Worm (Caenorhabditis elegans): ENCODE measurements around the gene irld-2.
"Not testable (repeated sequence)": the region's sequence is repeated elsewhere in the genome, so short reads cannot be mapped to it uniquely, and the experiment has no call there.

irld-2 gene

ce11 chrX:13394971-13395370 is at the start of gene irld-2:
irld-2 (minus strand) TSS chrX:13395071.
- TF ChIP-seq flt-1 (GFP tag; IDR thresholded peaks at IDR 0.05) (no peak), tbx-37 (GFP tag; conservative IDR thresholded peaks at IDR 0.05) (no peak), sea-1 (GFP tag; conservative IDR thresholded peaks at IDR 0.05) (no peak), aly-1 (tag; optimal IDR thresholded peaks at IDR 0.05) (no peak), B0310.2 (tag; optimal IDR thresholded peaks at IDR 0.05) (no peak), F13C5.2 (tag; optimal IDR thresholded peaks at IDR 0.05) (no peak)

ce11 chrX:13444267-13444666 is 49.4 kb upstream of the irld-2 start:
- TF ChIP-seq ceh-36 (tag; optimal IDR thresholded peaks at IDR 0.05) (no peak), hmg-4 (GFP tag; optimal IDR thresholded peaks at IDR 0.05) (no peak), ets-7 (tag; optimal IDR thresholded peaks at IDR 0.05) (no peak), B0310.2 (tag; optimal IDR thresholded peaks at IDR 0.05) (no peak), aly-1 (tag; optimal IDR thresholded peaks at IDR 0.05) (no peak), ceh-13 (GFP tag; optimal IDR thresholded peaks at IDR 0.05) (no peak), tra-4 (tag; optimal IDR thresholded peaks at IDR 0.05) (no peak), tbx-37 (GFP tag; conservative IDR thresholded peaks at IDR 0.05) (no peak), tbx-11 (GFP tag; IDR thresholded peaks at IDR 0.05) (no peak), scrt-1 (GFP tag; IDR thresholded peaks at IDR 0.05) (no peak), hmbx-1 (tag; optimal IDR thresholded peaks at IDR 0.05) (no peak), pes-1 (GFP tag; IDR thresholded peaks at IDR 0.05) (no peak), F13C5.2 (tag; optimal IDR thresholded peaks at IDR 0.05) (no peak), ama-1 (optimal IDR thresholded peaks at IDR 0.05) (no peak), flt-1 (GFP tag; IDR thresholded peaks at IDR 0.05) (no peak), sea-1 (GFP tag; conservative IDR thresholded peaks at IDR 0.05) (no peak), hnd-1 (tag; optimal IDR thresholded peaks at IDR 0.05) (no peak)

- no peak for TF ChIP-seq B0310.2 (tag; optimal IDR thresholded peaks at IDR 0.05)
- no peak for TF ChIP-seq ama-1 (optimal IDR thresholded peaks at IDR 0.05)
- TF ChIP-seq hnd-1 (tag; optimal IDR thresholded peaks at IDR 0.05) = no peak
- TF ChIP-seq tbx-11 (GFP tag; IDR thresholded peaks at IDR 0.05) = no peak
- no peak for TF ChIP-seq tra-4 (tag; optimal IDR thresholded peaks at IDR 0.05)
- TF ChIP-seq pes-1 (GFP tag; IDR thresholded peaks at IDR 0.05) = no peak
- no peak for TF ChIP-seq ceh-36 (tag; optimal IDR thresholded peaks at IDR 0.05)
- no peak for TF ChIP-seq scrt-1 (GFP tag; IDR thresholded peaks at IDR 0.05)
- TF ChIP-seq flt-1 (GFP tag; IDR thresholded peaks at IDR 0.05) = no peak
- TF ChIP-seq hmbx-1 (tag; optimal IDR thresholded peaks at IDR 0.05) = no peak
- no peak for TF ChIP-seq ets-7 (tag; optimal IDR thresholded peaks at IDR 0.05)
- no peak for TF ChIP-seq sea-1 (GFP tag; conservative IDR thresholded peaks at IDR 0.05)
- no peak for TF ChIP-seq F13C5.2 (tag; optimal IDR thresholded peaks at IDR 0.05)
- no peak for TF ChIP-seq tbx-37 (GFP tag; conservative IDR thresholded peaks at IDR 0.05)
- TF ChIP-seq hmg-4 (GFP tag; optimal IDR thresholded peaks at IDR 0.05) = no peak
- no peak for TF ChIP-seq ceh-13 (GFP tag; optimal IDR thresholded peaks at IDR 0.05)
- no peak for TF ChIP-seq aly-1 (tag; optimal IDR thresholded peaks at IDR 0.05)
Measured at ce11 chrX:13443283-13443682, 48.4 kb upstream of the irld-2 start.

ce11 chrX:13442446-13442845 is 47.6 kb upstream of the irld-2 start:
- TF ChIP-seq hmbx-1 (tag; optimal IDR thresholded peaks at IDR 0.05) (no peak), pes-1 (GFP tag; IDR thresholded peaks at IDR 0.05) (no peak; the same call in 1 of the 2 replicates), ceh-36 (tag; optimal IDR thresholded peaks at IDR 0.05) (no peak), flt-1 (GFP tag; IDR thresholded peaks at IDR 0.05) (peak; percentile 32; the same call in 1 of the 2 replicates), aly-1 (tag; optimal IDR thresholded peaks at IDR 0.05) (no peak), ama-1 (optimal IDR thresholded peaks at IDR 0.05) (no peak), ets-7 (tag; optimal IDR thresholded peaks at IDR 0.05) (no peak), hnd-1 (tag; optimal IDR thresholded peaks at IDR 0.05) (no peak), ceh-13 (GFP tag; optimal IDR thresholded peaks at IDR 0.05) (no peak), scrt-1 (GFP tag; IDR thresholded peaks at IDR 0.05) (no peak), hmg-4 (GFP tag; optimal IDR thresholded peaks at IDR 0.05) (peak; percentile 22), B0310.2 (tag; optimal IDR thresholded peaks at IDR 0.05) (no peak), tra-4 (tag; optimal IDR thresholded peaks at IDR 0.05) (no peak), F13C5.2 (tag; optimal IDR thresholded peaks at IDR 0.05) (peak; percentile 55), sea-1 (GFP tag; conservative IDR thresholded peaks at IDR 0.05) (0 out of 2 replicates have a peak, but pooled peaks have one; percentile 41), tbx-11 (GFP tag; IDR thresholded peaks at IDR 0.05) (no peak), tbx-37 (GFP tag; conservative IDR thresholded peaks at IDR 0.05) (no peak; the same call in 1 of the 2 replicates)

- TF ChIP-seq ceh-36 (tag; optimal IDR thresholded peaks at IDR 0.05) = no peak
- TF ChIP-seq hmbx-1 (tag; optimal IDR thresholded peaks at IDR 0.05) = no peak
- no peak for TF ChIP-seq scrt-1 (GFP tag; IDR thresholded peaks at IDR 0.05)
- TF ChIP-seq tbx-11 (GFP tag; IDR thresholded peaks at IDR 0.05) = no peak
- TF ChIP-seq F13C5.2 (tag; optimal IDR thresholded peaks at IDR 0.05) = no peak
- no peak for TF ChIP-seq aly-1 (tag; optimal IDR thresholded peaks at IDR 0.05)
- TF ChIP-seq pes-1 (GFP tag; IDR thresholded peaks at IDR 0.05) = no peak
- no peak for TF ChIP-seq hmg-4 (GFP tag; optimal IDR thresholded peaks at IDR 0.05)
- TF ChIP-seq hnd-1 (tag; optimal IDR thresholded peaks at IDR 0.05) = no peak
- no peak for TF ChIP-seq sea-1 (GFP tag; conservative IDR thresholded peaks at IDR 0.05)
Measured at ce11 chrX:13435790-13436472, 41.1 kb upstream of the irld-2 start, which contains the start of gene jmjd-3.3. jmjd-3.3 (plus strand) TSS chrX:13436422.

- TF ChIP-seq scrt-1 (GFP tag; IDR thresholded peaks at IDR 0.05) (no peak), ceh-13 (GFP tag; optimal IDR thresholded peaks at IDR 0.05) (no peak), hnd-1 (tag; optimal IDR thresholded peaks at IDR 0.05) (no peak), hmbx-1 (tag; optimal IDR thresholded peaks at IDR 0.05) (no peak)
Measured at ce11 chrX:13435116-13435515, 40.2 kb upstream of the irld-2 start.

- not testable (repeated sequence) for TF ChIP-seq scrt-1 (GFP tag; IDR thresholded peaks at IDR 0.05); ceh-36 (tag; optimal IDR thresholded peaks at IDR 0.05); ets-7 (tag; optimal IDR thresholded peaks at IDR 0.05)
Measured at ce11 chrX:13431388-13431787, 36.5 kb upstream of the irld-2 start, which contains the start of gene C29F7.10. C29F7.10 (minus strand) TSS chrX:13431488.
